Fruit fly (Drosophila melanogaster): ENCODE results near the gene epsilonCOP.

dm6 chr2L:6532977-6533376 lies 44.1 kb downstream of the epsilonCOP start:
- no peak for TF ChIP-seq rn (GFP tag; IDR thresholded peaks at IDR 0.05)
- no peak for TF ChIP-seq D1 (tag; optimal IDR thresholded peaks at IDR 0.05)
- no peak for TF ChIP-seq CG14655 (GFP tag; optimal IDR thresholded peaks at IDR 0.05)
- no peak for TF ChIP-seq CG8301 (tag; optimal IDR thresholded peaks at IDR 0.05)
- no peak for TF ChIP-seq CG4496 (GFP tag; IDR thresholded peaks at IDR 0.05)
- no peak for TF ChIP-seq CG34367 (tag; optimal IDR thresholded peaks at IDR 0.05)
- TF ChIP-seq gl (tag; optimal IDR thresholded peaks at IDR 0.05), result no peak
- TF ChIP-seq CG12605 (GFP tag; IDR thresholded peaks at IDR 0.05), result no peak
